Worm (Caenorhabditis elegans) whole organism, young adult: Measurements from ENCODE around the gene srt-23.

Experiments used
- B0019.2 ChIP-seq: fragments of 200-800 bp; sonication (Bioruptor generic); conservative IDR thresholded peaks from 2 replicates; pipeline ENCODE4 v1.3.6; 2022; ENCODE audit warnings: missing genetic modification reagents, missing genetic modification characterization, missing compliant biosample characterization
- B0261.1 ChIP-seq: sonication (generic microtip); optimal IDR thresholded peaks from 2 replicates; lab custom pipeline; 2016; ENCODE audit warnings: mild to moderate bottlenecking, missing genetic modification characterization, moderate library complexity, missing compliant biosample characterization
- C06A6.2 ChIP-seq: fragments of 200-800 bp; sonication (Bioruptor generic); conservative IDR thresholded peaks from 2 replicates; pipeline ENCODE4 v1.3.6; 2022; ENCODE audit warnings: missing genetic modification characterization, missing compliant biosample characterization
- D2030.7 ChIP-seq: fragments of 200-800 bp; sonication (Bioruptor generic); IDR thresholded peaks from 2 replicates; pipeline ENCODE4 v1.3.6; 2022; ENCODE audit warnings: missing genetic modification reagents, missing genetic modification characterization, missing compliant biosample characterization
- F49E8.2 ChIP-seq: sonication (generic microtip); optimal IDR thresholded peaks from 3 replicates; lab custom pipeline; 2017; ENCODE audit warnings: missing genetic modification characterization, mild to moderate bottlenecking, missing compliant biosample characterization, antibody characterized with exemption, moderate library complexity; ENCODE audit not compliant: insufficient read depth
- F57C9.4 ChIP-seq: sonication (generic microtip); optimal IDR thresholded peaks from 2 replicates; lab custom pipeline; 2017; ENCODE audit warnings: mild to moderate bottlenecking, missing genetic modification characterization, missing compliant biosample characterization
- K11D2.4 ChIP-seq: fragments of 200-800 bp; sonication (Bioruptor generic); IDR thresholded peaks from 2 replicates; pipeline ENCODE4 v1.3.6; 2022; ENCODE audit warnings: missing genetic modification reagents, missing genetic modification characterization, missing compliant biosample characterization
- Y67H2A.10 ChIP-seq: fragments of 200-800 bp; sonication (Bioruptor generic); conservative IDR thresholded peaks from 2 replicates; pipeline ENCODE4 v1.3.6; 2022; ENCODE audit warnings: missing genetic modification reagents, missing genetic modification characterization, missing compliant biosample characterization
- cebp-1 ChIP-seq, 2 experiments: fragments of 200-800 bp in 1 of 2; sonication (Bioruptor generic) in 1 of 2; sonication (generic microtip) in 1 of 2; IDR thresholded peaks in 1 of 2; optimal IDR thresholded peaks in 1 of 2; 2 replicates each; pipeline versions ENCODE4 v1.3.6 to Lab custom; 2017 to 2022; ENCODE audit warnings: missing compliant biosample characterization in 2 of 2, missing genetic modification characterization in 2 of 2, mild to moderate bottlenecking in 1 of 2, missing genetic modification reagents in 1 of 2, moderate library complexity in 1 of 2
- ceh-100 ChIP-seq: fragments of 200-800 bp; sonication (Bioruptor generic); IDR thresholded peaks from 2 replicates; pipeline ENCODE4 v1.3.6; 2022; ENCODE audit warnings: missing genetic modification reagents, missing genetic modification characterization, missing compliant biosample characterization
- dpff-1 ChIP-seq: sonication (generic microtip); optimal IDR thresholded peaks from 2 replicates; lab custom pipeline; 2017; ENCODE audit warnings: mild to moderate bottlenecking, missing genetic modification characterization, missing compliant biosample characterization
- efl-1 ChIP-seq: fragments of 150-350 bp; optimal IDR thresholded peaks from 2 replicates; lab custom pipeline; 2014; ENCODE audit warnings: missing biosample characterization, missing genetic modification reagents, missing genetic modification characterization
- hlh-26 ChIP-seq: fragments of 200-800 bp; sonication (Bioruptor generic); conservative IDR thresholded peaks from 2 replicates; pipeline ENCODE4 v1.3.6; 2022; ENCODE audit warnings: missing genetic modification reagents, missing genetic modification characterization, missing compliant biosample characterization
- hmg-1.2 ChIP-seq: fragments of 200-800 bp; sonication (Bioruptor generic); IDR thresholded peaks from 2 replicates; pipeline ENCODE4 v1.3.6; 2022; ENCODE audit warnings: missing genetic modification reagents, missing genetic modification characterization, missing compliant biosample characterization
- hrde-1 ChIP-seq: sonication (generic microtip); optimal IDR thresholded peaks from 2 replicates; lab custom pipeline; 2016; ENCODE audit warnings: missing genetic modification characterization, mild to moderate bottlenecking, missing compliant biosample characterization, moderate library complexity, missing genotype, missing genetic modification reagents, borderline replicate concordance
- let-526 ChIP-seq: fragments of 200-800 bp; sonication (Bioruptor generic); IDR thresholded peaks from 2 replicates; pipeline ENCODE4 v1.3.6; 2022; ENCODE audit warnings: missing genetic modification reagents, missing genetic modification characterization, missing compliant biosample characterization
- lin-54 ChIP-seq: fragments of 200-800 bp; sonication (Bioruptor generic); optimal IDR thresholded peaks from 2 replicates; lab custom pipeline; 2018; ENCODE audit warnings: mild to moderate bottlenecking, missing genetic modification characterization, missing compliant biosample characterization
- lir-1 ChIP-seq: fragments of 200-800 bp; sonication (Bioruptor generic); conservative IDR thresholded peaks from 2 replicates; pipeline ENCODE4 v1.3.6; 2022; ENCODE audit warnings: missing genetic modification reagents, missing genetic modification characterization, missing compliant biosample characterization
- lsl-1 ChIP-seq: fragments of 200-800 bp; sonication (Bioruptor generic); optimal IDR thresholded peaks from 2 replicates; lab custom pipeline; 2018; ENCODE audit warnings: mild to moderate bottlenecking, missing genetic modification characterization, moderate library complexity, missing compliant biosample characterization
- madf-10 ChIP-seq: sonication (generic microtip); optimal IDR thresholded peaks from 2 replicates; lab custom pipeline; 2016; ENCODE audit warnings: mild to moderate bottlenecking, missing genetic modification characterization, missing compliant biosample characterization
- madf-6 ChIP-seq: fragments of 200-800 bp; sonication (Bioruptor generic); IDR thresholded peaks from 2 replicates; pipeline ENCODE4 v1.3.6; 2022; ENCODE audit warnings: missing genetic modification reagents, missing genetic modification characterization, missing compliant biosample characterization
- mcd-1 ChIP-seq: fragments of 200-800 bp; sonication (Bioruptor generic); IDR thresholded peaks from 2 replicates; pipeline ENCODE4 v1.3.6; 2022; ENCODE audit warnings: missing genetic modification reagents, missing genetic modification characterization, missing compliant biosample characterization
- nhr-27 ChIP-seq: fragments of 200-800 bp; sonication (Bioruptor generic); optimal IDR thresholded peaks from 2 replicates; lab custom pipeline; 2018; ENCODE audit warnings: mild to moderate bottlenecking, missing genetic modification characterization, moderate library complexity, missing compliant biosample characterization
- rec-8 ChIP-seq, 2 experiments: sonication (generic microtip); optimal IDR thresholded peaks; 2 replicates each; lab custom pipeline; 2016; ENCODE audit warnings: mild to moderate bottlenecking in 2 of 2, missing genetic modification characterization in 2 of 2, missing genetic modification reagents in 2 of 2, missing genotype in 2 of 2, missing biosample characterization in 1 of 2, missing compliant biosample characterization in 1 of 2, moderate library complexity in 1 of 2
- rpc-1 ChIP-seq, 2 experiments: fragments of 150-350 bp in 1 of 2; sonication (generic microtip) in 1 of 2; optimal IDR thresholded peaks; 2 replicates each; lab custom pipeline; 2014 to 2018; ENCODE audit warnings: missing biosample characterization in 1 of 2, missing genetic modification characterization in 1 of 2, missing genetic modification reagents in 1 of 2, missing genotype in 1 of 2
- sea-2 ChIP-seq: fragments of 200-800 bp; sonication (Bioruptor generic); IDR thresholded peaks from 2 replicates; pipeline ENCODE4 v1.3.6; 2022; ENCODE audit warnings: missing genetic modification characterization, missing compliant biosample characterization
- snpc-1.1 ChIP-seq: sonication (generic microtip); optimal IDR thresholded peaks from 2 replicates; lab custom pipeline; 2017; ENCODE audit warnings: missing genetic modification characterization, mild to moderate bottlenecking, missing compliant biosample characterization, antibody characterized with exemption, moderate library complexity, missing genotype, missing genetic modification reagents; ENCODE audit not compliant: insufficient read depth
- snpc-1.3 ChIP-seq: sonication (generic microtip); optimal IDR thresholded peaks from 2 replicates; lab custom pipeline; 2017; ENCODE audit warnings: missing genetic modification characterization, mild to moderate bottlenecking, missing compliant biosample characterization, antibody characterized with exemption, moderate library complexity, missing genotype, missing genetic modification reagents; ENCODE audit not compliant: insufficient read depth
- snpc-3.4 ChIP-seq: sonication (generic microtip); optimal IDR thresholded peaks from 2 replicates; lab custom pipeline; 2017; ENCODE audit warnings: missing genetic modification characterization, mild to moderate bottlenecking, missing compliant biosample characterization, antibody characterized with exemption, moderate library complexity, missing genotype, missing genetic modification reagents
- snpc-4 ChIP-seq, 5 experiments: fragments of 150-350 bp in 1 of 5; sonication (generic microtip) in 4 of 5; optimal IDR thresholded peaks; 2 replicates each; lab custom pipeline; 2014 to 2018; ENCODE audit warnings: missing genetic modification characterization in 5 of 5, missing biosample characterization in 3 of 5, antibody characterized with exemption in 2 of 5, mild to moderate bottlenecking in 2 of 5, missing compliant biosample characterization in 2 of 5, missing genotype in 2 of 5, moderate library complexity in 2 of 5, missing genetic modification reagents in 1 of 5
- sptf-2 ChIP-seq: fragments of 200-800 bp; sonication (Bioruptor generic); optimal IDR thresholded peaks from 2 replicates; lab custom pipeline; 2018; ENCODE audit warnings: mild to moderate bottlenecking, missing genetic modification characterization, missing compliant biosample characterization
- ztf-25 ChIP-seq: fragments of 200-800 bp; sonication (Bioruptor generic); IDR thresholded peaks from 2 replicates; pipeline ENCODE4 v1.3.6; 2022; ENCODE audit warnings: missing genetic modification reagents, missing genetic modification characterization, missing compliant biosample characterization
- ztf-28 ChIP-seq: fragments of 200-800 bp; sonication (Bioruptor generic); IDR thresholded peaks from 2 replicates; pipeline ENCODE4 v1.3.6; 2022; ENCODE audit warnings: missing genetic modification reagents, missing genetic modification characterization, missing compliant biosample characterization

Gene srt-23

ce11 chrIV:787755-788154 lies 31.2 kb downstream of the srt-23 start, which contains the start of gene F56B3.6:
Gene F56B3.6, plus strand, starts transcription at chrIV:788055.
- TF ChIP-seq ztf-28 (no peak), hmg-1.2 (GFP tag; lab: Robert Waterston, UW) (no peak), sptf-2 (no peak), rec-8 (tag; optimal IDR thresholded peaks at IDR 0.05; lab: Kevin White, UChicago) (no peak), rpc-1 (optimal IDR thresholded peaks at IDR 0.05; lab: Kevin White, UChicago) (no peak), rpc-1 (tag; optimal IDR thresholded peaks at IDR 0.05; lab: Kevin White, UChicago) (no peak), lsl-1 (GFP tag; lab: Kevin White, UChicago) (no peak), B0019.2 (no peak), ztf-25 (GFP tag; lab: Robert Waterston, UW) (no peak), lir-1 (GFP tag; lab: Robert Waterston, UW) (no peak), nhr-27 (tag; lab: Kevin White, UChicago) (no peak), madf-10 (tag; lab: Kevin White, UChicago) (no peak), efl-1 (no peak), F57C9.4 (tag; lab: Kevin White, UChicago) (no peak), dpff-1 (tag; lab: Kevin White, UChicago) (no peak)

- TF ChIP-seq hlh-26 (GFP tag; lab: Robert Waterston, UW) (no peak), lin-54 (GFP tag; lab: Kevin White, UChicago) (peak; percentile 8), snpc-1.3 (tag; lab: Kevin White, UChicago) (peak; percentile 57), K11D2.4 (GFP tag; lab: Robert Waterston, UW) (no peak), snpc-3.4 (tag; lab: Kevin White, UChicago) (peak; percentile 32), lsl-1 (GFP tag; lab: Kevin White, UChicago) (peak; percentile 16), hrde-1 (peak; percentile 15), snpc-4 (GFP tag; optimal IDR thresholded peaks at IDR 0.05; lab: Kevin White, UChicago) (peak; percentile 22), snpc-4 (tag; optimal IDR thresholded peaks at IDR 0.05; lab: Kevin White, UChicago) (no peak), madf-6 (GFP tag; lab: Robert Waterston, UW) (peak; percentile 43; the same call in 1 of the 2 replicates), Y67H2A.10 (no peak), D2030.7 (peak; percentile 17; the same call in 1 of the 2 replicates)
Observed at ce11 chrIV:794275-794674, 37.8 kb downstream of the srt-23 start, which contains the start of gene F56B3.4. Gene F56B3.4, minus strand, starts transcription at chrIV:794275.

- TF ChIP-seq let-526 (GFP tag; lab: Robert Waterston, UW) (no peak), D2030.7 (peak; percentile 28), mcd-1 (peak; percentile 55; the same call in 1 of the 2 replicates), madf-6 (GFP tag; lab: Robert Waterston, UW) (peak; percentile 65), sea-2 (no peak), lsl-1 (GFP tag; lab: Kevin White, UChicago) (peak; percentile 5), B0261.1 (tag; lab: Kevin White, UChicago) (no peak), snpc-4 (GFP tag; optimal IDR thresholded peaks at IDR 0.05; lab: Kevin White, UChicago) (no peak), snpc-4 (tag; optimal IDR thresholded peaks at IDR 0.05; lab: Kevin White, UChicago) (peak in 1 of 4 experiments; percentile 22), cebp-1 (GFP tag; IDR thresholded peaks at IDR 0.05; lab: Robert Waterston, UW) (no peak), cebp-1 (tag; optimal IDR thresholded peaks at IDR 0.05; lab: Kevin White, UChicago) (peak; percentile 12), C06A6.2 (GFP tag; lab: Robert Waterston, UW) (no peak), snpc-1.1 (tag; lab: Kevin White, UChicago) (peak; percentile 44), snpc-1.3 (tag; lab: Kevin White, UChicago) (peak; percentile 63), ceh-100 (GFP tag; lab: Robert Waterston, UW) (peak; percentile 44), lin-54 (GFP tag; lab: Kevin White, UChicago) (peak; percentile 2), F49E8.2 (tag; lab: Kevin White, UChicago) (peak; percentile 55)
Observed at ce11 chrIV:795383-795872, 38.9 kb downstream of the srt-23 start, which contains the start of gene skr-18. Gene skr-18, minus strand, starts transcription at chrIV:795433.
